Fruit fly (Drosophila melanogaster): ENCODE measurements around the gene JIL-1.

The JIL-1 gene

DNA sequence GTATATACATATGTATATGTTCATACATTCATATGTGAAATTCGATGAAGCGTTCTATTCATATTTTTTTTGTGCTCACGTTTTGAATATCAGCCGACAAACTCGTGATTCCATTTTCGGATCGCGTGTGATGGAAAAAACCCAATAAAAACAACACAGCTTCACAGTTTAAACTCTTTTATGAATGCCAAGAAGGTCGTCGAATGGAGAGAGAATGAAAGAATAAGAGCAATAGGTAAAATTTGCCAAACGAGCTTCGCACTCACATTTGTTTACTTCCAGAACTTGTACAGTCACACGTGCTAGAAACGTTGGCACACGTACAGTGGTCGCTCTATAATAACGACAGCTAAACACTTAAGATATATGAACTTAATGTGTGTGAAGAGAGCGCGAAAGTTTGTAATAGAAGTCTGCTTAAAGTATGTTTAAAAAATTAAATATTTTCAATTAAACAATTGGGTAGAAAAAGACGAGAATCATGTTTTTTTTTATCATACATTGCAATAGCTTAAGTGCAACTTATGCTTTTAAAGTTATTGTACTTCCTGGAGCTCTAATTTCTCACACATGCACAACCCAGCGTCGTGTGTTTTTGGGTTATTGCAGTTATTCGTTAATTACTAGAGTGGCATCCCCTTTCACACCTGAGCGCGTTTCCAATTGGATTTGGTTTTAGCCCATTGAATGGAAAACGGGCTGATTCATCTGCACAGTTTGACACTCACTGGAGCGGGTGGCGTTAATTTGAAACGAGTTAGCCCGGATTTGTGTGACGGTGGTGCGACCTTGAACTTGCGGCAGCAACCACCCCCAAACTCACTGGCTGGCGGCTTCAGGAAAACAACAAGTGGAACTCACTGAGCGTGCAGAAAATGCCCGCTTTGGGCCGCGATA lies 32.9 kb upstream of the JIL-1 start:
- TF ChIP-seq CG14711 (tag; optimal IDR thresholded peaks at IDR 0.05) (peak; percentile 33), CG11617 (GFP tag; optimal IDR thresholded peaks at IDR 0.05) (no peak), Mnt (GFP tag; optimal IDR thresholded peaks at IDR 0.05) (peak; percentile 3), bab1 (GFP tag; optimal IDR thresholded peaks at IDR 0.05) (peak; percentile 58), Hr96 (GFP tag; optimal IDR thresholded peaks at IDR 0.05) (no peak)

DNA sequence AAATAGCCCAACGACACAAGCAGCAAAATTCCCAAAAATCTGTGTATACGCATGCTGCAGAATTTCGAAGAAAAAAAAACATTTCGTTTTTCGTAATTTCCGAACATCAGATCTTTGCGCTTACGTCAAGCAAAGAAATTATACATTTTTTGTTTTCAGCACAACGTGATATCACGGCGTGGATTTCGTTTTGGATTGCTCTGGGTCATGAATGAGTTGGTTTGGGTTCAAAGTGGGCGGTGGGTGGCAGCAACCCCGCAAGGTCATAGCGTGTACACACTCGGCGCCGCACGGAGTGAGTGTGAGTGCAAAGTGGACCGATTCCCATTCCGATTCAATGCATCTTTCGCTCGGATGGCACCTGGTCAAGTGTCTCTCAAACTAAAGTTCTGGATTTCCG lies 31.8 kb upstream of the JIL-1 start:
- TF ChIP-seq ovo (GFP tag; optimal IDR thresholded peaks at IDR 0.05) (no peak), CG7101 (tag; optimal IDR thresholded peaks at IDR 0.05) (no peak), CG7045 (GFP tag; optimal IDR thresholded peaks at IDR 0.05) (no peak), Hr96 (GFP tag; optimal IDR thresholded peaks at IDR 0.05) (no peak), Clk (GFP tag; optimal IDR thresholded peaks at IDR 0.05) (no peak), toe (GFP tag; optimal IDR thresholded peaks at IDR 0.05) (no peak), CG11617 (GFP tag; optimal IDR thresholded peaks at IDR 0.05) (no peak), tj (GFP tag; optimal IDR thresholded peaks at IDR 0.05) (no peak), CG1620 (GFP tag; optimal IDR thresholded peaks at IDR 0.05) (no peak), CG5204 (GFP tag; optimal IDR thresholded peaks at IDR 0.05) (no peak), cic (GFP tag; optimal IDR thresholded peaks at IDR 0.05) (no peak), CG33017 (tag; optimal IDR thresholded peaks at IDR 0.05) (no peak), Mnt (GFP tag; optimal IDR thresholded peaks at IDR 0.05) (no peak), pad (GFP tag; optimal IDR thresholded peaks at IDR 0.05) (no peak), kay (GFP tag; ENCODE audit: borderline replicate concordance) (no peak), CG12768 (GFP tag; optimal IDR thresholded peaks at IDR 0.05) (no peak), cnc (optimal IDR thresholded peaks at IDR 0.05) (no peak), bab1 (GFP tag; optimal IDR thresholded peaks at IDR 0.05) (no peak), CG14711 (tag; optimal IDR thresholded peaks at IDR 0.05) (no peak), Crg-1 (GFP tag; optimal IDR thresholded peaks at IDR 0.05) (no peak)

DNA sequence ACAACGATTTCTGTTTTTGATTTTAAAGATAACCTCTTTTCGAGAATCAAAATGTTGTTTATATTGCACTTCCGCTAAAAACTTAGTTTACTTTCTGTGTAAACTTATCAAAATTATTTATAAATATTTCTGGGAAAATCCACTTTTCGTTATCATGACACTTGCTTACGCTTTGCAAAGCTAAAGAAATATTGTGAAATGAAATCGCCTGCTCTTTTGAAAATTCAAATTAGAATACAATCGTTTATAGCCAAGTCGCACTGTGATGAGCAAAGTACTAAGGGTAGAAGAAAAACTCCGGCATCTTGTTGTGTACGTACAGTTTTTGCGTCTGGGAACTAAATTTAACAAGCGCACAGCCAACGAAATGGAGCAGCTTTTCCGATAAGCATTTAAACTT lies 31.4 kb upstream of the JIL-1 start:
- no peak for TF ChIP-seq CG11617 (GFP tag; optimal IDR thresholded peaks at IDR 0.05)
- no peak for TF ChIP-seq Hr96 (GFP tag; optimal IDR thresholded peaks at IDR 0.05)
- no peak for TF ChIP-seq Clk (GFP tag; optimal IDR thresholded peaks at IDR 0.05)

DNA sequence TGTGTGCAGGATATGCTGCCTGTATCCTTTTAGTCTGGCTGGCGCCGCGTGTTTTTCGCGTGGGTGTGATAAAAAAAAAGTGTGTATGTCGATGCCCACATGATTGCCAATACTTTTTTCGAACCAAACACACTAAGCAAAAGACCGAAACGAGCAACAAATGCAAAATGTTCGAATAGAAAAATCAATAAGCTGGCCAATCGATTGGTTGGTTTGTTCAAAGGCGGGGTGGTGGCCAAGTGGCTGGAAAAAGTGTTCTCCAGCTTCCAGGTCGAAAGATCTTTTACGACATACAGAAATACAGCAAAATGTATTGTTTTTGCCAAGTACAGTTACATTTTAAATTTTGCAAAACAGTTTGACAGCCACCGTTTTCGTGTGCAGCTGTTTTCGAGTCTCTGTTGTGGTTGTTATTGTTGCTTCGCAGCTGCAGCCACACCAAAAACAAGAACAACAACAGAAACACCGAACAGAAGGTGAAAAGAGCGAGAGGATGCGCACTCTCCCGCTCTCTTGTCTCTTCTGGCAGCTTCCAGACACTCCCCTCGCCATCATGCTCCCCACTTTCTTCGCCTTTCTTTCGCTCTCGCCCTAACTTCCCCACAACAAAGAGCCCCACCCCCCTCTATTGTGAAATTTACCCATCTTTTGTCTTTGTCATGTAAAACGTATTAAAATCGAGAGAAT lies 30.7 kb upstream of the JIL-1 start:
- TF ChIP-seq tj (GFP tag; optimal IDR thresholded peaks at IDR 0.05) (no peak), pad (GFP tag; optimal IDR thresholded peaks at IDR 0.05) (peak; percentile 67), ovo (GFP tag; optimal IDR thresholded peaks at IDR 0.05) (peak; percentile 24)

DNA sequence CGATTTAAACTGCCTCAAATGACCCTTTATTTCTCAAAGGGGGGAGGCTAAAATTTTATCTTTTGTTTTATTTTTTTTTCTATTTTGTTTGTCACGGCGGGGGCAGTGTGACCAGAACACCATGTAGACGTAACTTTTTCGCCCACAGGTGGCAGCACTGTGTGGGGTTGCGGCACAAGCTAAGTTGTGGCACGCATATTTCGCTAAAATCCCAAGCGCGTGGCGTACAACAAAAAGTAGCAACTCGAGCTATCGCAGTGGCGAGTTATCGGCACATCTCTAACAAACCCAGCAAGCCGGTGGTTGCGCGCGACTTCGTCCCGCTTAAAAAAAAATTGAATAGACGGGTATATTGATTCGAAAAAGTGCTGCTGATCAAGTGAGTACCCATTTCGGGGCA lies 30.1 kb upstream of the JIL-1 start, which contains the start of the genes Ufd1 and NaPi-III:
TSS of gene Ufd1 (minus strand) at position 129 of the 400 bp plus-strand sequence.
TSS of gene NaPi-III (plus strand) at position 261 of the 400 bp plus-strand sequence.
- no peak for TF ChIP-seq CG5204 (GFP tag; optimal IDR thresholded peaks at IDR 0.05)
- peak in 1 of 2 experiments; percentile 21 for TF ChIP-seq cnc (optimal IDR thresholded peaks at IDR 0.05)
- TF ChIP-seq cic (GFP tag; optimal IDR thresholded peaks at IDR 0.05): peak; percentile 73
- TF ChIP-seq toe (GFP tag; optimal IDR thresholded peaks at IDR 0.05): no peak
- no peak for TF ChIP-seq CG33017 (tag; optimal IDR thresholded peaks at IDR 0.05)
- peak; percentile 45 for TF ChIP-seq CG7101 (tag; optimal IDR thresholded peaks at IDR 0.05)
- no peak for TF ChIP-seq Clk (GFP tag; optimal IDR thresholded peaks at IDR 0.05)
- TF ChIP-seq tj (GFP tag; optimal IDR thresholded peaks at IDR 0.05): peak; percentile 26
- no peak for TF ChIP-seq pad (GFP tag; optimal IDR thresholded peaks at IDR 0.05)
- TF ChIP-seq CG14711 (tag; optimal IDR thresholded peaks at IDR 0.05): no peak
- peak; percentile 24 for TF ChIP-seq Hr96 (GFP tag; optimal IDR thresholded peaks at IDR 0.05)
- peak; percentile 71 for TF ChIP-seq bab1 (GFP tag; optimal IDR thresholded peaks at IDR 0.05)
- TF ChIP-seq CG7045 (GFP tag; optimal IDR thresholded peaks at IDR 0.05): no peak
- no peak for TF ChIP-seq kay (GFP tag; ENCODE audit: borderline replicate concordance)
- peak; percentile 47 for TF ChIP-seq CG11617 (GFP tag; optimal IDR thresholded peaks at IDR 0.05)
- TF ChIP-seq CG12768 (GFP tag; optimal IDR thresholded peaks at IDR 0.05): no peak
- peak; percentile 73 for TF ChIP-seq Mnt (GFP tag; optimal IDR thresholded peaks at IDR 0.05)
- no peak for TF ChIP-seq Crg-1 (GFP tag; optimal IDR thresholded peaks at IDR 0.05)
- TF ChIP-seq ovo (GFP tag; optimal IDR thresholded peaks at IDR 0.05): no peak
- TF ChIP-seq CG1620 (GFP tag; optimal IDR thresholded peaks at IDR 0.05): peak; percentile 51

DNA sequence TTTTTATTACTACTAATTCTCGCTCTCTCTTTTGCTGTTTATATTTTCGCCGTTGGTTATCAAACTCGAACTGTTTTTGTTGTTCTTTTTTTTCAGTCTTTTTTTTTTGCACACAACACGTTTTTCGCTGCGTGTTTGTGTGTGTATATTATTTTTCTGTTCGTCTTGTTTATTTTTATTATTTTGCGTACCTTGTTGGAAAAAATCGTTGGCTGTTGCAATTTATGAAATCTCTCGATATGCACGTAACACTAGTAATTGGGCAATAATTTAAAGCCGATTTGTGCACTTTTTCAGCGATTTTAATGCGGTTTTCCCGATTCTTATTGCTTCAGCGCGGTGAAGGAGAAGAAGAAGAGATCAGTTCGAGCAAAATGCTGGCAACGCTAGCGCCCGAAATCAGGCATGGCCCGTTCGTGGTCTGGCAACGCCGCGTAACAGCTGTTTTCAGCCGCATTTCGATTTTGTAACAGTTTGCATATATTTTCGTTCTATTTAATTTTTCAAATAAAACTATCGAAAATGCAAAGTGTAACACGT lies 27.5 kb upstream of the JIL-1 start, which contains the start of the genes FoxK and mRpL2:
TSS of gene FoxK (minus strand) at position 365 of the 540 bp plus-strand sequence.
TSS of gene mRpL2 (plus strand) at position 429 of the 540 bp plus-strand sequence.
- TF ChIP-seq toe (GFP tag; optimal IDR thresholded peaks at IDR 0.05) (peak; percentile 58), CG33017 (tag; optimal IDR thresholded peaks at IDR 0.05) (peak; percentile 72), pad (GFP tag; optimal IDR thresholded peaks at IDR 0.05) (no peak), bab1 (GFP tag; optimal IDR thresholded peaks at IDR 0.05) (peak; percentile 31), CG11617 (GFP tag; optimal IDR thresholded peaks at IDR 0.05) (peak; percentile 89), CG12768 (GFP tag; optimal IDR thresholded peaks at IDR 0.05) (peak; percentile 85), cic (GFP tag; optimal IDR thresholded peaks at IDR 0.05) (peak; percentile 93), ovo (GFP tag; optimal IDR thresholded peaks at IDR 0.05) (peak; percentile 9), CG5204 (GFP tag; optimal IDR thresholded peaks at IDR 0.05) (no peak), tj (GFP tag; optimal IDR thresholded peaks at IDR 0.05) (peak; percentile 88), CG14711 (tag; optimal IDR thresholded peaks at IDR 0.05) (peak; percentile 51), Mnt (GFP tag; optimal IDR thresholded peaks at IDR 0.05) (peak; percentile 91), CG1620 (GFP tag; optimal IDR thresholded peaks at IDR 0.05) (peak; percentile 64), Clk (GFP tag; optimal IDR thresholded peaks at IDR 0.05) (peak; percentile 7), Crg-1 (GFP tag; optimal IDR thresholded peaks at IDR 0.05) (peak; percentile 15), CG7045 (GFP tag; optimal IDR thresholded peaks at IDR 0.05) (peak; percentile 71), Hr96 (GFP tag; optimal IDR thresholded peaks at IDR 0.05) (peak; percentile 57), kay (GFP tag; ENCODE audit: borderline replicate concordance) (peak; percentile 98), cnc (optimal IDR thresholded peaks at IDR 0.05) (no peak), CG7101 (tag; optimal IDR thresholded peaks at IDR 0.05) (peak; percentile 7)

All from whole organism, adult.